Fruit fly (Drosophila melanogaster): ENCODE results near the gene CG34452.
A peak's percentile ranks its signal among the peaks of the same experiment; 100 is the strongest.

Gene CG34452

dm6 chr3L:15679420-15679819 is 8.3 kb downstream of the CG34452 start, which contains the start of gene CG7304:
Gene CG7304 (plus strand): TSS chr3L:15679720.
- TF ChIP-seq CG8924 (tag; optimal IDR thresholded peaks at IDR 0.05), result no peak
- TF ChIP-seq CG6854 (GFP tag; optimal IDR thresholded peaks at IDR 0.05), result no peak
- TF ChIP-seq Sry-δ (GFP tag; optimal IDR thresholded peaks at IDR 0.05), result no peak
- TF ChIP-seq zen2 (GFP tag; IDR thresholded peaks at IDR 0.05; ENCODE audit: partially characterized antibody), result no peak
- TF ChIP-seq CG17186 (GFP tag; optimal IDR thresholded peaks at IDR 0.05), result no peak
- TF ChIP-seq CG16813 (GFP tag; IDR thresholded peaks at IDR 0.05; ENCODE audit: partially characterized antibody), result no peak
- TF ChIP-seq ato (GFP tag; IDR thresholded peaks at IDR 0.05; ENCODE audit: partially characterized antibody), result no peak
- TF ChIP-seq HmgD (GFP tag; optimal IDR thresholded peaks at IDR 0.05), result no peak
- TF ChIP-seq az2 (GFP tag; optimal IDR thresholded peaks at IDR 0.05), result no peak
- TF ChIP-seq CG4404 (GFP tag; IDR thresholded peaks at IDR 0.05), result no peak
- no peak for TF ChIP-seq corto (GFP tag; optimal IDR thresholded peaks at IDR 0.05)
- no peak for TF ChIP-seq CG1024 (GFP tag; IDR thresholded peaks at IDR 0.05)
- TF ChIP-seq ap (GFP tag; IDR thresholded peaks at IDR 0.05), result no peak
- TF ChIP-seq Oaz (GFP tag; IDR thresholded peaks at IDR 0.05), result no peak
- TF ChIP-seq Eip74EF (GFP tag; optimal IDR thresholded peaks at IDR 0.05), result no peak
- no peak for TF ChIP-seq z (GFP tag; IDR thresholded peaks at IDR 0.05)
- no peak for TF ChIP-seq CG10979 (tag; optimal IDR thresholded peaks at IDR 0.05)
- no peak for TF ChIP-seq Ada2b (GFP tag; IDR thresholded peaks at IDR 0.05)
- no peak for TF ChIP-seq maf-S (GFP tag; optimal IDR thresholded peaks at IDR 0.05)

- no peak for TF ChIP-seq Aef1 (GFP tag; IDR thresholded peaks at IDR 0.05)
- TF ChIP-seq B-H1 (GFP tag; IDR thresholded peaks at IDR 0.05), result no peak
- TF ChIP-seq run (tag; optimal IDR thresholded peaks at IDR 0.05), result no peak
- TF ChIP-seq CG6854 (GFP tag; optimal IDR thresholded peaks at IDR 0.05), result no peak
- no peak for TF ChIP-seq gfzf (GFP tag; optimal IDR thresholded peaks at IDR 0.05)
- no peak for TF ChIP-seq sisA (GFP tag; IDR thresholded peaks at IDR 0.05)
- TF ChIP-seq CG10267 (tag; optimal IDR thresholded peaks at IDR 0.05), result no peak
- no peak for TF ChIP-seq cato (GFP tag; optimal IDR thresholded peaks at IDR 0.05; ENCODE audit: borderline replicate concordance)
- no peak for TF ChIP-seq chm (GFP tag; IDR thresholded peaks at IDR 0.05)
- TF ChIP-seq CG17328 (GFP tag; IDR thresholded peaks at IDR 0.05), result no peak
- TF ChIP-seq CG2199 (GFP tag; IDR thresholded peaks at IDR 0.05), result no peak
- no peak for TF ChIP-seq ash1 (GFP tag; optimal IDR thresholded peaks at IDR 0.05)
- no peak for TF ChIP-seq Ravus (GFP tag; IDR thresholded peaks at IDR 0.05)
- no peak for TF ChIP-seq CG5245 (GFP tag; optimal IDR thresholded peaks at IDR 0.05)
- TF ChIP-seq CG6791 (GFP tag; IDR thresholded peaks at IDR 0.05; ENCODE audit: partially characterized antibody), result peak; percentile 88
- no peak for TF ChIP-seq pnt (GFP tag; optimal IDR thresholded peaks at IDR 0.05)
- TF ChIP-seq zen (tag; optimal IDR thresholded peaks at IDR 0.05), result no peak
- TF ChIP-seq CG1647 (GFP tag; optimal IDR thresholded peaks at IDR 0.05), result no peak
- no peak for TF ChIP-seq E2f1 (GFP tag; IDR thresholded peaks at IDR 0.05)
- TF ChIP-seq Fer3 (tag; optimal IDR thresholded peaks at IDR 0.05), result no peak
- TF ChIP-seq Nf-YA (GFP tag; IDR thresholded peaks at IDR 0.05), result no peak
- TF ChIP-seq br (optimal IDR thresholded peaks at IDR 0.05), result no peak
- TF ChIP-seq CG34376 (GFP tag; optimal IDR thresholded peaks at IDR 0.05), result no peak
- no peak for TF ChIP-seq Abd-B (GFP tag; optimal IDR thresholded peaks at IDR 0.05)
- no peak for TF ChIP-seq Xbp1 (GFP tag; optimal IDR thresholded peaks at IDR 0.05)
- no peak for TF ChIP-seq lilli (GFP tag; optimal IDR thresholded peaks at IDR 0.05)
- no peak for TF ChIP-seq corto (GFP tag; optimal IDR thresholded peaks at IDR 0.05)
- TF ChIP-seq gce (GFP tag; IDR thresholded peaks at IDR 0.05), result no peak
- no peak for TF ChIP-seq CG12071 (GFP tag; optimal IDR thresholded peaks at IDR 0.05)
- no peak for TF ChIP-seq CG12299 (tag; optimal IDR thresholded peaks at IDR 0.05)
- peak; percentile 86 for TF ChIP-seq sd (tag; optimal IDR thresholded peaks at IDR 0.05)
- no peak for TF ChIP-seq CG17912 (GFP tag; optimal IDR thresholded peaks at IDR 0.05)
- TF ChIP-seq B-H2 (GFP tag; optimal IDR thresholded peaks at IDR 0.05), result no peak
- no peak for TF ChIP-seq tio (GFP tag; optimal IDR thresholded peaks at IDR 0.05)
- TF ChIP-seq vnd (GFP tag; IDR thresholded peaks at IDR 0.05; ENCODE audit: partially characterized antibody), result 0 out of 3 replicates have a peak, but pooled peaks have one; percentile 27
Measured at dm6 chr3L:15678284-15678683, 9.4 kb downstream of the CG34452 start.
